Worm (Caenorhabditis elegans) whole organism, L1 larva: ENCODE results near the gene F20G2.5.

Experiments used
- C04F5.9 ChIP-seq: sonication (generic microtip); optimal IDR thresholded peaks from 2 replicates; lab custom pipeline; 2016; ENCODE audit warnings: missing genetic modification characterization, missing compliant biosample characterization
- C16A3.4 ChIP-seq: fragments of 150-350 bp; optimal IDR thresholded peaks from 2 replicates; lab custom pipeline; 2014; ENCODE audit warnings: missing biosample characterization, missing genetic modification characterization
- C34B4.2 ChIP-seq: sonication (generic microtip); optimal IDR thresholded peaks from 2 replicates; lab custom pipeline; 2017; ENCODE audit warnings: mild to moderate bottlenecking, missing genetic modification characterization, missing compliant biosample characterization
- F16B12.6 ChIP-seq: fragments of 150-350 bp; optimal IDR thresholded peaks from 2 replicates; lab custom pipeline; 2014; ENCODE audit warnings: missing biosample characterization, missing genetic modification characterization
- Y116A8C.19 ChIP-seq: sonication (generic microtip); optimal IDR thresholded peaks from 2 replicates; lab custom pipeline; 2016; ENCODE audit warnings: missing compliant biosample characterization, missing genetic modification characterization, borderline replicate concordance
- aha-1 ChIP-seq: fragments of 150-350 bp; optimal IDR thresholded peaks from 2 replicates; lab custom pipeline; 2014; ENCODE audit warnings: missing biosample characterization, missing genetic modification characterization
- aly-2 ChIP-seq: fragments of 150-350 bp; optimal IDR thresholded peaks from 2 replicates; lab custom pipeline; 2014; ENCODE audit warnings: missing biosample characterization, missing genetic modification characterization
- ama-1 ChIP-seq: fragments of 150-350 bp; optimal IDR thresholded peaks from 2 replicates; lab custom pipeline; 2014
- ceh-63 ChIP-seq: fragments of 200-800 bp; sonication (Bioruptor generic); optimal IDR thresholded peaks from 2 replicates; lab custom pipeline; 2018; ENCODE audit warnings: mild to moderate bottlenecking, missing genetic modification characterization, missing compliant biosample characterization
- ceh-88 ChIP-seq: fragments of 200-800 bp; sonication (Bioruptor generic); IDR thresholded peaks from 2 replicates; pipeline ENCODE4 v1.3.6; 2022; ENCODE audit warnings: missing genetic modification characterization, missing compliant biosample characterization
- ceh-90 ChIP-seq: sonication (generic microtip); optimal IDR thresholded peaks from 2 replicates; lab custom pipeline; 2016; ENCODE audit warnings: missing genetic modification characterization, missing compliant biosample characterization
- dpl-1 ChIP-seq, 3 experiments: fragments of 150-350 bp in 2 of 3; sonication (generic microtip) in 1 of 3; optimal IDR thresholded peaks; 2 replicates each; lab custom pipeline; 2014 to 2017; ENCODE audit warnings: missing biosample characterization in 3 of 3, missing genetic modification characterization in 3 of 3, missing genetic modification reagents in 3 of 3
- dsc-1 ChIP-seq: sonication (generic microtip); optimal IDR thresholded peaks from 2 replicates; lab custom pipeline; 2016; ENCODE audit warnings: mild to moderate bottlenecking, missing genetic modification characterization, missing compliant biosample characterization
- efl-1 ChIP-seq, 4 experiments: fragments of 150-350 bp; optimal IDR thresholded peaks in 3 of 4; peaks in 1 of 4; 1 replicate in 1 of 4; 2 replicates in 3 of 4; lab custom pipeline; 2014; ENCODE audit warnings: missing biosample characterization in 2 of 4, missing genetic modification characterization in 2 of 4, missing genetic modification reagents in 2 of 4
- elt-2 ChIP-seq: sonication (generic microtip); optimal IDR thresholded peaks from 2 replicates; lab custom pipeline; 2016; ENCODE audit warnings: missing genetic modification characterization, mild to moderate bottlenecking, inconsistent platforms, missing compliant biosample characterization, missing genetic modification reagents
- fkh-10 ChIP-seq: sonication (generic microtip); optimal IDR thresholded peaks from 2 replicates; lab custom pipeline; 2017; ENCODE audit warnings: missing biosample characterization, missing genetic modification reagents, missing genetic modification characterization
- fkh-4 ChIP-seq: sonication (generic microtip); optimal IDR thresholded peaks from 2 replicates; lab custom pipeline; 2016; ENCODE audit warnings: missing compliant biosample characterization, missing genetic modification characterization, borderline replicate concordance
- fkh-8 ChIP-seq: sonication (generic microtip); optimal IDR thresholded peaks from 2 replicates; lab custom pipeline; 2016; ENCODE audit warnings: mild to moderate bottlenecking, missing genetic modification characterization, missing compliant biosample characterization
- hpl-2 ChIP-seq: fragments of 150-350 bp; optimal IDR thresholded peaks from 2 replicates; lab custom pipeline; 2014; ENCODE audit warnings: missing biosample characterization, missing genetic modification reagents, missing genetic modification characterization
- irx-1 ChIP-seq: sonication (generic microtip); optimal IDR thresholded peaks from 2 replicates; lab custom pipeline; 2016; ENCODE audit warnings: missing genetic modification characterization, missing compliant biosample characterization
- isw-1 ChIP-seq: fragments of 200-800 bp; sonication (Bioruptor generic); IDR thresholded peaks from 2 replicates; pipeline ENCODE4 v1.3.6; 2022; ENCODE audit warnings: missing genetic modification characterization, missing compliant biosample characterization
- jun-1 ChIP-seq: fragments of 150-350 bp; optimal IDR thresholded peaks from 2 replicates; lab custom pipeline; 2014; ENCODE audit warnings: missing biosample characterization, missing genetic modification reagents, missing genetic modification characterization
- lin-13 ChIP-seq: fragments of 150-350 bp; optimal IDR thresholded peaks from 2 replicates; lab custom pipeline; 2014; ENCODE audit warnings: missing biosample characterization, missing genetic modification reagents, missing genetic modification characterization
- lin-14 ChIP-seq: fragments of 200-800 bp; sonication (Bioruptor generic); optimal IDR thresholded peaks from 2 replicates; lab custom pipeline; 2018; ENCODE audit warnings: mild to moderate bottlenecking, missing genetic modification characterization, moderate library complexity, missing compliant biosample characterization
- lin-35 ChIP-seq, 2 experiments: fragments of 150-350 bp; optimal IDR thresholded peaks; 2 replicates each; lab custom pipeline; 2014; ENCODE audit warnings: missing biosample characterization in 2 of 2, missing genetic modification characterization in 2 of 2, missing genetic modification reagents in 2 of 2
- lin-39 ChIP-seq: fragments of 150-350 bp; optimal IDR thresholded peaks from 2 replicates; lab custom pipeline; 2014; ENCODE audit warnings: missing biosample characterization, missing genetic modification reagents, missing genetic modification characterization
- mdl-1 ChIP-seq, 2 experiments: fragments of 150-350 bp; optimal IDR thresholded peaks; 2 replicates each; lab custom pipeline; 2014 to 2017; ENCODE audit warnings: missing biosample characterization in 2 of 2, missing genetic modification characterization in 2 of 2, inconsistent platforms in 1 of 2
- mef-2 ChIP-seq: fragments of 150-350 bp; optimal IDR thresholded peaks from 2 replicates; lab custom pipeline; 2014; ENCODE audit warnings: missing biosample characterization, missing genetic modification characterization
- mep-1 ChIP-seq: fragments of 150-350 bp; optimal IDR thresholded peaks from 2 replicates; lab custom pipeline; 2014; ENCODE audit warnings: missing biosample characterization, missing genetic modification characterization
- nhr-12 ChIP-seq: sonication (generic microtip); optimal IDR thresholded peaks from 2 replicates; lab custom pipeline; 2017; ENCODE audit warnings: missing biosample characterization, missing genetic modification characterization
- nhr-19 ChIP-seq: fragments of 200-800 bp; sonication (Bioruptor generic); conservative IDR thresholded peaks from 2 replicates; pipeline ENCODE4 v1.3.6; 2022; ENCODE audit warnings: missing genetic modification characterization, missing compliant biosample characterization
- nhr-20 ChIP-seq: sonication (generic microtip); optimal IDR thresholded peaks from 2 replicates; lab custom pipeline; 2016; ENCODE audit warnings: mild to moderate bottlenecking, missing genetic modification characterization, missing compliant biosample characterization
- nhr-237 ChIP-seq: fragments of 150-350 bp; optimal IDR thresholded peaks from 2 replicates; lab custom pipeline; 2014; ENCODE audit warnings: missing biosample characterization, missing genetic modification characterization
- nhr-47 ChIP-seq: sonication (generic microtip); optimal IDR thresholded peaks from 2 replicates; lab custom pipeline; 2016; ENCODE audit warnings: mild to moderate bottlenecking, missing genetic modification characterization, moderate library complexity, missing compliant biosample characterization
- nhr-71 ChIP-seq: sonication (generic microtip); optimal IDR thresholded peaks from 2 replicates; lab custom pipeline; 2016; ENCODE audit warnings: mild to moderate bottlenecking, missing genetic modification characterization, moderate library complexity, missing compliant biosample characterization
- nhr-76 ChIP-seq: sonication (generic microtip); optimal IDR thresholded peaks from 2 replicates; lab custom pipeline; 2017; ENCODE audit warnings: missing biosample characterization, missing genetic modification characterization
- nhr-84 ChIP-seq: sonication (generic microtip); optimal IDR thresholded peaks from 2 replicates; lab custom pipeline; 2017; ENCODE audit warnings: missing biosample characterization, missing genetic modification characterization
- nhr-85 ChIP-seq: sonication (generic microtip); peaks from one replicate; lab custom pipeline; 2016; ENCODE audit warnings: missing genetic modification characterization, inconsistent platforms, missing compliant biosample characterization
- nhr-90 ChIP-seq: sonication (generic microtip); optimal IDR thresholded peaks from 2 replicates; lab custom pipeline; 2016; ENCODE audit warnings: mild to moderate bottlenecking, missing genetic modification characterization, missing compliant biosample characterization; ENCODE audit not compliant: poor library complexity
- pqm-1 ChIP-seq: sonication (generic microtip); optimal IDR thresholded peaks from 3 replicates; lab custom pipeline; 2017; ENCODE audit warnings: missing biosample characterization, missing genetic modification characterization
- rnt-1 ChIP-seq: sonication (generic microtip); optimal IDR thresholded peaks from 2 replicates; lab custom pipeline; 2016; ENCODE audit warnings: mild to moderate bottlenecking, missing genetic modification characterization, moderate library complexity, missing compliant biosample characterization
- snpc-4 ChIP-seq: fragments of 150-350 bp; optimal IDR thresholded peaks from 2 replicates; lab custom pipeline; 2014; ENCODE audit warnings: missing biosample characterization, missing genetic modification characterization
- snu-23 ChIP-seq: sonication (generic microtip); optimal IDR thresholded peaks from 2 replicates; lab custom pipeline; 2016; ENCODE audit warnings: missing genetic modification characterization, missing compliant biosample characterization
- sptf-1 ChIP-seq: fragments of 150-350 bp; optimal IDR thresholded peaks from 2 replicates; lab custom pipeline; 2014; ENCODE audit warnings: missing biosample characterization, missing genetic modification characterization
- tbx-2 ChIP-seq: sonication (generic microtip); optimal IDR thresholded peaks from 2 replicates; lab custom pipeline; 2016; ENCODE audit warnings: missing genetic modification characterization, missing compliant biosample characterization
- unc-86 ChIP-seq: sonication (generic microtip); optimal IDR thresholded peaks from 2 replicates; lab custom pipeline; 2016; ENCODE audit warnings: missing genetic modification characterization, missing compliant biosample characterization
- zag-1 ChIP-seq: fragments of 150-350 bp; optimal IDR thresholded peaks from 2 replicates; lab custom pipeline; 2014; ENCODE audit warnings: missing biosample characterization, missing genetic modification characterization
- zip-4 ChIP-seq: fragments of 200-800 bp; sonication (Bioruptor generic); optimal IDR thresholded peaks from 2 replicates; lab custom pipeline; 2018; ENCODE audit warnings: mild to moderate bottlenecking, missing genetic modification characterization, moderate library complexity, missing compliant biosample characterization
- ztf-4 ChIP-seq: fragments of 150-350 bp; optimal IDR thresholded peaks from 2 replicates; lab custom pipeline; 2014; ENCODE audit warnings: missing biosample characterization, missing genetic modification characterization

F20G2.5 gene

ce11 chrV:13789362-13789761 is 18.1 kb downstream of the F20G2.5 start (continued):
- TF ChIP-seq mep-1 (tag; lab: Kevin White, UChicago) (peak; percentile 77), nhr-90 (peak; percentile 64), pqm-1 (peak; percentile 29), nhr-47 (peak; percentile 83), mef-2 (tag; lab: Kevin White, UChicago) (peak; percentile 66), unc-86 (tag; lab: Kevin White, UChicago) (peak; percentile 83), tbx-2 (tag; lab: Kevin White, UChicago) (peak; percentile 87), nhr-12 (tag; lab: Kevin White, UChicago) (no peak), lin-14 (peak; percentile 98), sptf-1 (no peak), lin-39 (peak; percentile 49), lin-35 (GFP tag; optimal IDR thresholded peaks at IDR 0.05; lab: Kevin White, UChicago) (peak; percentile 79 to 80), nhr-237 (peak; percentile 60), ama-1 (lab: Kevin White, UChicago) (peak; percentile 15), nhr-19 (peak; percentile 84), aly-2 (tag; lab: Kevin White, UChicago) (peak; percentile 34), nhr-76 (tag; lab: Kevin White, UChicago) (no peak), zag-1 (tag; lab: Kevin White, UChicago) (no peak), ztf-4 (tag; lab: Kevin White, UChicago) (peak; percentile 76), dpl-1 (GFP tag; optimal IDR thresholded peaks at IDR 0.05; lab: Kevin White, UChicago) (peak; percentile 30 to 76 (median 65))

ce11 chrV:13790117-13790516 is 18.8 kb downstream of the F20G2.5 start:
- TF ChIP-seq fkh-8 (peak; percentile 6), snpc-4 (tag; lab: Kevin White, UChicago) (no peak)
- TF ChIP-seq, all 84 proteins: peak for 1

- TF ChIP-seq irx-1 (tag; lab: Kevin White, UChicago) (no peak), nhr-20 (peak; percentile 63), pqm-1 (no peak), ama-1 (lab: Kevin White, UChicago) (no peak), C16A3.4 (tag; lab: Kevin White, UChicago) (no peak), nhr-71 (tag; lab: Kevin White, UChicago) (peak; percentile 60), nhr-85 (tag; lab: Kevin White, UChicago) (peak; percentile 93), aha-1 (no peak), ceh-63 (GFP tag; lab: Kevin White, UChicago) (no peak), lin-14 (peak; percentile 82), fkh-10 (GFP tag; lab: Kevin White, UChicago) (no peak), mdl-1 (tag; optimal IDR thresholded peaks at IDR 0.05; lab: Kevin White, UChicago) (no peak), fkh-4 (tag; lab: Kevin White, UChicago) (no peak), rnt-1 (tag; lab: Kevin White, UChicago) (no peak), hpl-2 (GFP tag; lab: Kevin White, UChicago) (no peak), zip-4 (GFP tag; lab: Kevin White, UChicago) (no peak), lin-13 (GFP tag; lab: Kevin White, UChicago) (no peak), C34B4.2 (tag; lab: Kevin White, UChicago) (no peak), nhr-19 (peak; percentile 41; the same call in 1 of the 2 replicates), snu-23 (GFP tag; lab: Kevin White, UChicago) (peak; percentile 75), efl-1 (optimal IDR thresholded peaks at IDR 0.05; lab: Kevin White, UChicago) (no peak), efl-1 (GFP tag; optimal IDR thresholded peaks at IDR 0.05 in 1 of 2; lab: Kevin White, UChicago) (no peak), dpl-1 (GFP tag; optimal IDR thresholded peaks at IDR 0.05; lab: Kevin White, UChicago) (peak in 2 of 3 experiments; percentile 30 to 42), elt-2 (tag; lab: Kevin White, UChicago) (no peak), nhr-84 (tag; lab: Kevin White, UChicago) (no peak), Y116A8C.19 (tag; lab: Kevin White, UChicago) (no peak), unc-86 (tag; lab: Kevin White, UChicago) (peak; percentile 4), lin-39 (no peak), ceh-88 (GFP tag; lab: Robert Waterston, UW) (no peak), aly-2 (tag; lab: Kevin White, UChicago) (no peak), ceh-90 (tag; lab: Kevin White, UChicago) (no peak), jun-1 (tag; lab: Kevin White, UChicago) (no peak), dsc-1 (tag; lab: Kevin White, UChicago) (no peak), C04F5.9 (no peak), sptf-1 (no peak), F16B12.6 (tag; lab: Kevin White, UChicago) (no peak), isw-1 (GFP tag; lab: Robert Waterston, UW) (no peak), nhr-90 (peak; percentile 48)
These were observed 19.2 kb downstream of the F20G2.5 start for ce11 chrV:13790557-13790956.
